Fruit fly (Drosophila melanogaster) whole organism, prepupa: ENCODE results near the gene papi.

Source experiments
- Blimp-1 ChIP-seq: fragments of 200-800 bp; sonication (Bioruptor generic); optimal IDR thresholded peaks from 3 replicates; lab custom pipeline; 2017; ENCODE audit warnings: missing biosample characterization, missing genetic modification characterization, mild to moderate bottlenecking, moderate library complexity, missing genetic modification reagents
- CG31627 ChIP-seq: fragments of 200-800 bp; sonication (Bioruptor generic); optimal IDR thresholded peaks from 3 replicates; lab custom pipeline; 2016; ENCODE audit warnings: missing biosample characterization, missing genetic modification characterization
- achi ChIP-seq: fragments of 200-800 bp; sonication (Bioruptor generic); optimal IDR thresholded peaks from 3 replicates; lab custom pipeline; 2016; ENCODE audit warnings: missing biosample characterization, missing genetic modification characterization
- acj6 ChIP-seq: fragments of 200-800 bp; sonication (Bioruptor generic); optimal IDR thresholded peaks from 3 replicates; lab custom pipeline; 2016; ENCODE audit warnings: missing biosample characterization, missing genetic modification characterization
- fd59A ChIP-seq: fragments of 200-800 bp; sonication (Bioruptor generic); optimal IDR thresholded peaks from 2 replicates; lab custom pipeline; 2017; ENCODE audit warnings: missing biosample characterization, mild to moderate bottlenecking, missing genetic modification characterization, missing genetic modification reagents
- salr ChIP-seq, 2 experiments: fragments of 200-800 bp; sonication (Bioruptor generic); optimal IDR thresholded peaks; 3 replicates each; lab custom pipeline; 2016 to 2018; ENCODE audit warnings: missing biosample characterization in 2 of 2, missing genetic modification characterization in 2 of 2, mild to moderate bottlenecking in 1 of 2

dm6 chr2L:2236722-2237121, 16.2 kb downstream of the papi start, which contains the start of gene Sec24CD:
- TF ChIP-seq fd59A (GFP tag; lab: Kevin White, UChicago) (no peak), achi (GFP tag; lab: Kevin White, UChicago) (no peak), Blimp-1 (no peak), salr (GFP tag; optimal IDR thresholded peaks at IDR 0.05; lab: Kevin White, UChicago) (no peak), CG31627 (no peak), acj6 (GFP tag; lab: Kevin White, UChicago) (no peak)
